Fruit fly (Drosophila melanogaster): ENCODE data around the gene Taf4.

Gene Taf4

DNA sequence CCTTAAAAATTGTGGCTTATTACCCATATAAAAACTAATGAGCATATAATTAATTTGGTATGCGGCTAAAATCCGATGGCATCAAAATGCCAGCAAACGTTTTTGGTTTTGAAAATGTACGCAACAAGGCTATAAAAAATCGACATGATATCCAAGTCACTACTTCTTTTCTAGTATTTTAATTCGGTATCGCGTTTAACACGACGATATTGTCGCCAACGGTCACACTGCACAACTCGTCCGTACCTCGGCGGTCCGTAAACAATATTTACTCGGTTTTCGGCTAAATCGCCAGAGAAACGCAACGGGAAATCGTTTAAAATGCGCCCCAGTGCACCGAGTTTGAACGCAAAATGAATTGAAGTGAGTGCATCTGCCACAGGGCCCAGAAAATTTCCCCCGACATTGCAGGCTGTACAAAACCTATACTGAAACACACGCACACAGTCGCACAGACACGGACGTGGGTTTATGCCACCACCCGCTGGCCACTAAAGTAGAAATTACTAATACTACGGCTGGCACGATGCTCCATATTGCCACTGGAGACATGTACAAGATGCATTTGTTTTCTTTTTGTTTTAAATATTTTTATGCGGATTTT is at the start of gene Taf4:
TSS of gene Taf4 (plus strand) at position 210 of the 604 bp plus-strand sequence.
- TF ChIP-seq CG8478 (optimal IDR thresholded peaks at IDR 0.05): no peak
- TF ChIP-seq CTCF (optimal IDR thresholded peaks at IDR 0.05): peak in 1 of 2 experiments; percentile 1

DNA sequence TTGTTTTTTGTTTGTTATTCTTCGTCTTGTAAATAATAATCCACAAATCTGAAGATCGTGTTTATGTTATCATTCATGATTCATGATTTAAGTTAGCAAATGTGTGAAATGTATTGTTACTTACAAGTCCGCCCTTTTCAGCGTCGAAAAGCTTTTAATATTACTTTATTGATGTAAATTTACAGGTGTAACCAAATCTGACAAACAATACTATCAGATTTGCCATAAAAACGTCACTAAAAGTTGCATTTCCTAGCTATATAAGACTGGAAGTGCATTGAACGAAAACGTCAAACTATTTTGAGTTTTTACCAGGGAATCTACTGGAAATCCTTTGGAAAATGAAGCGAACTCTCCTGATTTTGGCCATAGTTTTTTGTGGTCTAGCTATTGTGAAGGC is 30.8 kb upstream of the Taf4 start, which contains the start of gene CG33258:
TSS of gene CG33258 (plus strand) at position 301 of the 400 bp plus-strand sequence.
- no peak for TF ChIP-seq CTCF (optimal IDR thresholded peaks at IDR 0.05)
- no peak for TF ChIP-seq CG8478 (optimal IDR thresholded peaks at IDR 0.05)

DNA sequence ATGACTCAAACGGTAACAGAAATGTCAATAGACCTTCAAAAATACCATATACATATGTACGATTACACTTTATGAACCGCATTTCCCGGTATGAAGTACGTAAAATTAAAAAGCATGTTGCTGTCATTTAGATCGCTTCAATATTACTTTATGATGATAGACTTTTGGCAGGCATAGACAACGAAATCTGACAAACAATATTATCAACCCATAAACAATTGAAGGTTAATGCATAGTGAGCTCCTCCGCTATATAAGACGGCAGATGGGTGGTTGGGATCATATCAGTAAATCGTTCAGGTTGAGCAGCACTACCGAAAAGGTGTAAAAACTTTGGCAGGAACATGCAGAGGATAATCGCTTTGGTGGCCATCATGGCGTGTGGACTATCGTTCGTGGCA is 29.3 kb upstream of the Taf4 start, which contains the start of gene CG13075:
TSS of gene CG13075 (plus strand) at position 301 of the 400 bp plus-strand sequence.
- no peak for TF ChIP-seq CTCF (optimal IDR thresholded peaks at IDR 0.05)
- no peak for TF ChIP-seq CG8478 (optimal IDR thresholded peaks at IDR 0.05)

DNA sequence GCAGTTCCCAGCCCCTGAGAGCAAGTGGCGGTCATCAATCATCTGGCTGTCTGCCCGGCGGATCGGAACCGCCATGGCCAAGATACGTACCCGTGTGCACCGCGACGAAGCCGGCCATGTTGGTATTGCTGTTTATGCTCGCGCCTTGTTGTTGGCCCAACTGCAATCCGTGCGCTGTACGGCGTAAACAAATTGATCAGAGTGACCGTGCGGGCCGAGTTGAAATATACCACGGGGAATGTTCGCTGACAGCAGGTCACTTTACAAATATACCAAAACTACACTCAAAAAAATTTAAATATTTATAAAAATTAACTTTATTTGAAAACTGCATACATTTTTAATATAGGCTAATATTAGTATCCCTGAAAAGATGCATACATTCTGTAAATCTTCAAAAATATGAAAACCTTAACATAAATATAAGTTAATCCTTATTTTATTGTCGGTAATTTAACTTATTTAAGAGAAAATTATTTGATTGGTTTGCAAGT is 25.6 kb upstream of the Taf4 start, which contains the start of gene Tasp1:
TSS of gene Tasp1 (minus strand) at position 203 of the 494 bp plus-strand sequence.
- TF ChIP-seq CG8478 (optimal IDR thresholded peaks at IDR 0.05) (no peak), CTCF (optimal IDR thresholded peaks at IDR 0.05) (no peak)

DNA sequence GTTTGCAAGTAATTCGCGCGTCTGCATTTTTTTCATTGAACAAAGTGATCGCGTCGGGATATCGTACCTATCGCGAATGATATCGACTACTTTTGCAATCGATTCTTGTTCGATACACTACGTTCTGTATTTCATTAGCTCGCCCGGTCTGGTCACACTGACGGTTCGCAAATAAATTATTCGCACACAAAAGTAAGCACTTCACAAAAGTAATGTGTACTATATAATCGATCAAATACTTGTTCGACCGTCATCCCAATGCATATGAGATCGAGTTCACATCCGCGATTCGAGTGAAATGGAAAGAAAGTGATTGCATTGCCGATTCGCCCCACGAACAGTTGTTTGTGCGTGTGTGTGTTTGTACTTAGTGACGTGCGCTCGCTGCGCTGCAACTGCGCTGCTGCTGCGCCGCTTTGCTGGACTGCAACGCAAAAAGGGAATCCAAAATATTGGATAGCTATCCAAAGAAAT is 22.6 kb upstream of the Taf4 start, which contains the start of the genes CG5235 and ClC-c:
TSS of gene CG5235 (minus strand) at position 63 of the 474 bp plus-strand sequence.
TSS of gene ClC-c (plus strand) at position 125 of the 474 bp plus-strand sequence.
- TF ChIP-seq CG8478 (optimal IDR thresholded peaks at IDR 0.05) (no peak), CTCF (optimal IDR thresholded peaks at IDR 0.05) (peak in 1 of 2 experiments; percentile 28)

DNA sequence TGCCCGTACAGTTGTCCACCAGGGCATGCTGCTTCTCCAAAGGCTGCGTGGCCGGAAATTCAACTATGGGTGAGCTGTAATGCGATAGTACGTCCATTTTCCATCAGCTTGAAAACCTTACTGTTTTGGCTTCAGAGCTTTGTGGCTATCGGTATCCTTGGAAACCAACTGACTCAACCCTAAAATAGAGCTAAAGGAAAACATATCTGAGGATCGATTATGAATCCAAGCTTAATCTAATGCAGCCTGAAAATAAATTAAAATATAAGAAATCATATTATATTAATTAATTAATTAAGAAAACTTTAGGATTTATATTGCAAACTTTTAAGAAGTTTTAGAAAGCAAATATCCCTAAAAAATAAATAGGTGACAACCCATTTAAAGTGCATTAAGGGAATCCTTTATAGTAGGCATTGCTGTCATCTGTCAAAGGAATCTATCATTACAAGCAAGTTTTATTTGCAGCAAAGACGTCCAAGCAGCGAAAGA is 15.6 kb upstream of the Taf4 start, which contains the start of the genes CG13074 and ATPsynbetaL:
TSS of gene CG13074 (minus strand) at position 101 of the 492 bp plus-strand sequence.
TSS of gene ATPsynbetaL (plus strand) at position 442 of the 492 bp plus-strand sequence.
- TF ChIP-seq CTCF (optimal IDR thresholded peaks at IDR 0.05): no peak

DNA sequence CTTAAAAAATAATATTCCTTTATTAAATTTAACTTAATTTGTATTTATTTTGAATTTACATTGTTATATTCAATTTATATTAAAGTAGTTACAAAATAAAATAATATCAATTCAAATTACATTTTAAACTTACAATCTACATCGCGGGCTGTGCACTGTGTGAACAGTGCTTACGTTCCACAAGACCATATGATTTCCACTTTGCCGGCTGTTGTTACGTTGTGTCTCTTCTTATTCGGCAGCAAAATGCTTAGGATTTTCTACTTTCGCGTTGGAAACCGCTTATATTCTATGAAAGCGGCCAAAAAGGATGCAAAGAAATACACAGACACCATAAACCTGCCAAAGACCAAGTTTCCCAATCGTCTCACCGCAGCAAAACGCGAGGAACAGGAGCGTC is 13.0 kb upstream of the Taf4 start, which contains the start of gene IleRS-m:
TSS of gene IleRS-m (plus strand) at position 222 of the 400 bp plus-strand sequence.
- TF ChIP-seq CG8478 (optimal IDR thresholded peaks at IDR 0.05) (no peak), CTCF (optimal IDR thresholded peaks at IDR 0.05) (no peak)

DNA sequence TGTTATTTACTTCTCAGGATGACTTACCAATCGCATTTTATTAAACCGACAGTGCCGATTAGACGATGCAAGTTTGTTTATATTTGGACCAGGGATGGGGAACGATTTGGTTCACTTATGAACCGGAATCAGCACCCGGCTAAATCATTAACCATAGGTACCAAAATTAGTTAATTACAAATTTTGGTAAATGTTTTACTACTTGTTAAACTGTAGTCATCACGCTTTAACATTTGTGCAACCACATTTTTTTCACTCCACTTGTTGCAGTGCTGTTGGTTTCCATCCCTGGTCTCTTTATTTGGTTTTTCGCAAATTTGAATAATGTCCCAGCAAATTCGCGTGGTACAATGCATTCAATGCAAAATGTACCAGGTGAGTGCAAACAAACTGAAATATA is 7.5 kb upstream of the Taf4 start, which contains the start of the genes IntS9 and CG43295:
TSS of gene IntS9 (minus strand) at position 100 of the 400 bp plus-strand sequence.
TSS of gene CG43295 (plus strand) at position 325 of the 400 bp plus-strand sequence.
- TF ChIP-seq CG8478 (optimal IDR thresholded peaks at IDR 0.05): no peak
- no peak for TF ChIP-seq CTCF (optimal IDR thresholded peaks at IDR 0.05)

DNA sequence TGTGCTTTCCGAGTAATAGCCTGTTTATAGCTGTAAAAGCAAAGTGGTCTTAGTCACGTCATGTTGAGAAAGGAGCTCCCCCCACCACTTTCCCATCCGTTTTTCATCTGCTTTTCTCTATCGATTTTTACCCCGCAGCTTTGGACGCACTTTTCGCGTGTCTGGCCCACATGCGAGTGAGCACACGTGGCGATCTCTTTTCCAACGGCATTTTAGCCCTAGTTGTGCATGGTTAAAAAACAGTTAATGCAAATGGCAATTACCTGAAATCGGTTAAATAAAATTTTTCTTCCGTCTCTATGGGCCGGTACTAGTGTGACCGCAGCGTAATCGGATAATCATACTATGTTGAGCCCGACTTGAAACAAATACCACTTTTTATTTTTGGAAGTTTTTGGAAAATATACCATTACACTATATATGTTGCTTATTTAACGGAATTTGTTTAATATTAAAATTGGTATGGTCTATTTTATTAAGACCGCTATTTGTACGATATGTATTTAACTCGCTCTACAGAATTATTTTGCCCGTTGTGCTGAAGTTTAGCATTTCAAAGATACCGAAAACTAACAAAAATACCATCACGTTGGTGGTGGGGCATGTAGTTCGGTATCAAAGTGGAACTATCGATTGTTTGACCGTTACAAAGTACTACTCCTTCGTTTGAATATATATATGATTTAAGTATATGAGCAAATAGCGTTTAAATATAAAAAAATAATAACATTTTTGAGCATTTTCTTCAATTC is 767 bp upstream of the Taf4 start, which contains the start of gene Zn72D:
TSS of gene Zn72D (minus strand) at position 558 of the 752 bp plus-strand sequence.
- TF ChIP-seq CG8478 (optimal IDR thresholded peaks at IDR 0.05) (no peak), CTCF (optimal IDR thresholded peaks at IDR 0.05) (no peak)

DNA sequence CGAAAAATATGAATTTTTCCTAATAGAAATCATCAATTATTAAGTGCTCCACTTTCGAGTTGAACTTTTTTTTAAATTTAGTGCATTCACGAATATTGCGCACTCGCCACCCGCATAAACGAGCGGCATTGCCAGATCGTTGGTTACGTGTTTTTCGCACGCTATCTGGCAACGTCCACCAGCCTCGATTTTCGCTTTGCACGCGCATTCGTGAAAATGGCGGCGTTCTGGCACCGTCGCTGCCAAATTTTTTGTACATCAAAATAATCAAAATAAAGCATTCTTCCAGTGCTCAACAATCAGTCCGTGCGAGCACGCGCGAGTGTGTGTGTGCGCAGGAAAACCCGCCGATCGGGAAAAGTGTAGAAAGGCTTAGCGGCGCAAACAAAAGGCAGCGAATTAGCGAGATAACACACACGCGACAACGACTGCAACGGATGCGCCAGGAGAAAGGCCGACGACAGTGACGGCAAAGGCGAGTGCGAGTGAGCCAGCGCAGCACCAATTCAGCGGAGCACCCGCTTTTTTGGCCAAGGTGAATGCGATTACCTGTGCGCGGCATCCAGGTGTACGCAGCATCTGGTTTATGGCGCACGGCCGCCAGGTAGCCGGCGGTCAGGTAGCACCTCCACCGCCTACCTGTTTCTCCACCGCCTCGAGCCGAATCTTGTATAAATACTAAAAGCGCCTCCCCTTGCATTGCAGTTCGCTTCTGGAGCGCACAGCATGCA is 760 bp downstream of the Taf4 start:
- TF ChIP-seq CTCF (optimal IDR thresholded peaks at IDR 0.05) (peak in 1 of 2 experiments; percentile 13), CG8478 (optimal IDR thresholded peaks at IDR 0.05) (no peak)

DNA sequence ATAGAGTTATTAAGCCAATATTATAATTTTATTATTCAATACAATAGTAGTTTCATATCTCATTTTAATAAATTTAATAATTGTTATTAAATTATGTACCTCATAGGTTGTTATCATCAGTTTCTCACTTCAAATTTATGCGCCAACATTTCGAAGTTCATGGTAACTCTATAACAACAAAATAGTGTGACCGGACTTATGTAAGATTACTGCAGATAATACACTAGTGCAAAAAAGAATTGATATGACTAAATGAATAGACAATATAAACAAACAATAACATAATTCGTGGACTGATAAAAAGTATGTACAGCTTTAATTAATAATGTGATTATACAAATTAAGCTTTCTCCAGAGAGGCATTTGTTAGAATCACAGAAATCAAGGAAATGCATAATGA is 8.8 kb downstream of the Taf4 start, which contains the start of gene Strump:
TSS of gene Strump (plus strand) at position 212 of the 400 bp plus-strand sequence.
- TF ChIP-seq CTCF (optimal IDR thresholded peaks at IDR 0.05) (no peak), CG8478 (optimal IDR thresholded peaks at IDR 0.05) (no peak)

DNA sequence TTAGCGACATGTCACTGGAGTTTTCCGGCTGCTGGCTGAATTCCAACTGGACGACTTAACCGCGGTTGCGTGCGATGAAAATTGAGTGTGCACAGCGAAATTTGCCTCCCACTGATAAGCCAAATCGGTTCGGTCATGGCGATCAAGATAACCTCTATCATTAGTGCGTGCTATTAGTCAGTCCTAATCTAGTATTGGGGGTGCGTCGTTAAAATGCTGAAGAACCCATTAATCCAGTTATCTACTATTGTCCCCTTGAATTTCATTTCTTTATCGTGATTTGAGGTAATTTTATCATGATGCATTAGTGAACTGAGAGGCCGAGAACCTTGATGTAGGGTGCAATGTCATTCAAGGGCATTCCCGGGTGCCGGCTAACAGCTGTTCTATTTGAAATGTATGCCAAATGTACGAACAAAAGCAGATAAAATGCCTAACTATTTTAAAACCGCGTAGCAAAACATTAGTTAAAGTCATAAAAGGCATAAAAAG is 15.5 kb downstream of the Taf4 start, which contains the start of gene Pgm1:
TSS of gene Pgm1 (minus strand) at position 51 of the 492 bp plus-strand sequence.
- TF ChIP-seq CTCF (optimal IDR thresholded peaks at IDR 0.05): no peak
- no peak for TF ChIP-seq CG8478 (optimal IDR thresholded peaks at IDR 0.05)

DNA sequence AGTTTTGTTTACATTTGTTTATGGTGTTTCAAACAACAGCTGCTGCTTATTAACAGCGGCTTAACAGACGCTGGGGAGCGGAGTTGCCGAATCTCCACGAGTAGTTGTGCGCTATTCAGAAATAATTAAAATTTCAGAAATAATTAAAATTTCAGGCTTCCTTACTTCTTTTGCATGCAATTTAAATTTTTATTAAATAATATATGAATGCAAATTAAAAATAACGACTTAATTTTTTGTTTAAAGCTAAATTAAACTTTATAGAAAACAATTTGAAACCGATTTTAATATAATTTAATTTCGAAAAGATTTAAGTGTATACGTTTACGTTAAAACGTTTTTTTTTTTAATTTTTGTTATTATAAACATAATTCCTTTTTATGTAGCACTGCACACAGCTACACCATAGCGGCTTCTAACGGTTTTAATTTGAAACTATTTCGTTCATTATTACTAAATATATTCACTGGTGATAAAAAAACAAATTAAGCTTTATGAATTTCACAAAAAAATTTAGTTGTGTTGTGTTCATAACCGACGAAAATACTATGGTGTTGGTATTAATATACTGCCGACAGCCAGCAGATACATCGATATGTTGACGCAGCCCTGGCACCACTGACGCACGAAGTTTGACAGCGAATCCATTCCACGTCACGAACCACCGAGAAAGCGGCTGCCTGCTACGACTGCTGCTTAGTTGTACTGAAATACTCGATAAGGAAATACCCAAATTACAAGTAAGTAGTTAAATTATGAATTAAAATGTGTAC is 16.1 kb downstream of the Taf4 start, which contains the start of gene SsRbeta:
TSS of gene SsRbeta (plus strand) at position 645 of the 773 bp plus-strand sequence.
- peak in 1 of 2 experiments; percentile 35 for TF ChIP-seq CTCF (optimal IDR thresholded peaks at IDR 0.05)
- no peak for TF ChIP-seq CG8478 (optimal IDR thresholded peaks at IDR 0.05)
